Fruit fly (Drosophila melanogaster): ENCODE measurements around the gene Sox102F.
A peak's percentile ranks its signal among the peaks of the same experiment; 100 is the strongest.

The Sox102F gene

dm6 chr4:833790-834451, at the start of gene Sox102F:
TSS of gene Sox102F (minus strand) at chr4:834393.
- TF ChIP-seq CG11617 (GFP tag; optimal IDR thresholded peaks at IDR 0.05), result no peak
- TF ChIP-seq kay (GFP tag; ENCODE audit: borderline replicate concordance), result peak; percentile 57
- TF ChIP-seq cic (GFP tag; optimal IDR thresholded peaks at IDR 0.05), result peak; percentile 10
- TF ChIP-seq cnc (optimal IDR thresholded peaks at IDR 0.05), result no peak
- no peak for TF ChIP-seq CG33017 (tag; optimal IDR thresholded peaks at IDR 0.05)
- TF ChIP-seq CG1620 (GFP tag; optimal IDR thresholded peaks at IDR 0.05), result no peak
- peak; percentile 64 for TF ChIP-seq Mnt (GFP tag; optimal IDR thresholded peaks at IDR 0.05)

dm6 chr4:879061-879708, 45.0 kb upstream of the Sox102F start:
- TF ChIP-seq CG14711 (tag; optimal IDR thresholded peaks at IDR 0.05) (peak; percentile 19), CG1620 (GFP tag; optimal IDR thresholded peaks at IDR 0.05) (no peak), CG11617 (GFP tag; optimal IDR thresholded peaks at IDR 0.05) (no peak), pad (GFP tag; optimal IDR thresholded peaks at IDR 0.05) (no peak), CG33017 (tag; optimal IDR thresholded peaks at IDR 0.05) (no peak), kay (GFP tag; ENCODE audit: borderline replicate concordance) (peak; percentile 27), CG7045 (GFP tag; optimal IDR thresholded peaks at IDR 0.05) (no peak), ovo (GFP tag; optimal IDR thresholded peaks at IDR 0.05) (no peak), bab1 (GFP tag; optimal IDR thresholded peaks at IDR 0.05) (no peak), CG5204 (GFP tag; optimal IDR thresholded peaks at IDR 0.05) (no peak), tj (GFP tag; optimal IDR thresholded peaks at IDR 0.05) (no peak), cnc (optimal IDR thresholded peaks at IDR 0.05) (no peak)

dm6 chr4:867937-868336, 33.7 kb upstream of the Sox102F start:
- TF ChIP-seq Clk (GFP tag; optimal IDR thresholded peaks at IDR 0.05) (no peak), cnc (optimal IDR thresholded peaks at IDR 0.05) (no peak), CG7101 (tag; optimal IDR thresholded peaks at IDR 0.05) (no peak), ovo (GFP tag; optimal IDR thresholded peaks at IDR 0.05) (no peak), toe (GFP tag; optimal IDR thresholded peaks at IDR 0.05) (no peak), CG14711 (tag; optimal IDR thresholded peaks at IDR 0.05) (no peak), Hr96 (GFP tag; optimal IDR thresholded peaks at IDR 0.05) (no peak), CG11617 (GFP tag; optimal IDR thresholded peaks at IDR 0.05) (no peak), tj (GFP tag; optimal IDR thresholded peaks at IDR 0.05) (no peak), CG12768 (GFP tag; optimal IDR thresholded peaks at IDR 0.05) (no peak), CG7045 (GFP tag; optimal IDR thresholded peaks at IDR 0.05) (no peak), cic (GFP tag; optimal IDR thresholded peaks at IDR 0.05) (no peak), CG33017 (tag; optimal IDR thresholded peaks at IDR 0.05) (no peak)

dm6 chr4:866437-867216, 32.4 kb upstream of the Sox102F start, which contains the start of gene Gyf:
TSS of gene Gyf (minus strand) at chr4:867025.
- TF ChIP-seq Mnt (GFP tag; optimal IDR thresholded peaks at IDR 0.05) (peak; percentile 33), CG7101 (tag; optimal IDR thresholded peaks at IDR 0.05) (no peak), CG14711 (tag; optimal IDR thresholded peaks at IDR 0.05) (peak; percentile 28), ovo (GFP tag; optimal IDR thresholded peaks at IDR 0.05) (no peak), bab1 (GFP tag; optimal IDR thresholded peaks at IDR 0.05) (peak; percentile 49), cnc (optimal IDR thresholded peaks at IDR 0.05) (no peak), CG12768 (GFP tag; optimal IDR thresholded peaks at IDR 0.05) (no peak), Hr96 (GFP tag; optimal IDR thresholded peaks at IDR 0.05) (no peak), CG1620 (GFP tag; optimal IDR thresholded peaks at IDR 0.05) (peak; percentile 14), kay (GFP tag; ENCODE audit: borderline replicate concordance) (peak; percentile 77), Clk (GFP tag; optimal IDR thresholded peaks at IDR 0.05) (peak; percentile 37), CG5204 (GFP tag; optimal IDR thresholded peaks at IDR 0.05) (no peak), pad (GFP tag; optimal IDR thresholded peaks at IDR 0.05) (no peak), CG7045 (GFP tag; optimal IDR thresholded peaks at IDR 0.05) (peak; percentile 14)

dm6 chr4:855074-855473, 20.9 kb upstream of the Sox102F start:
- TF ChIP-seq ovo (GFP tag; optimal IDR thresholded peaks at IDR 0.05) (no peak), kay (GFP tag; ENCODE audit: borderline replicate concordance) (peak; percentile 24)

- TF ChIP-seq CG33017 (tag; optimal IDR thresholded peaks at IDR 0.05), result no peak
- TF ChIP-seq kay (GFP tag; ENCODE audit: borderline replicate concordance), result peak; percentile 66
- TF ChIP-seq CG7101 (tag; optimal IDR thresholded peaks at IDR 0.05), result no peak
- no peak for TF ChIP-seq CG5204 (GFP tag; optimal IDR thresholded peaks at IDR 0.05)
- no peak for TF ChIP-seq CG12768 (GFP tag; optimal IDR thresholded peaks at IDR 0.05)
- TF ChIP-seq Clk (GFP tag; optimal IDR thresholded peaks at IDR 0.05), result no peak
- no peak for TF ChIP-seq cic (GFP tag; optimal IDR thresholded peaks at IDR 0.05)
These were observed 19.2 kb upstream of the Sox102F start for dm6 chr4:853355-853754.

- TF ChIP-seq Clk (GFP tag; optimal IDR thresholded peaks at IDR 0.05) (no peak), Hr96 (GFP tag; optimal IDR thresholded peaks at IDR 0.05) (no peak), tj (GFP tag; optimal IDR thresholded peaks at IDR 0.05) (no peak), CG12768 (GFP tag; optimal IDR thresholded peaks at IDR 0.05) (no peak), kay (GFP tag; ENCODE audit: borderline replicate concordance) (no peak), CG7045 (GFP tag; optimal IDR thresholded peaks at IDR 0.05) (no peak), CG33017 (tag; optimal IDR thresholded peaks at IDR 0.05) (no peak), bab1 (GFP tag; optimal IDR thresholded peaks at IDR 0.05) (no peak), ovo (GFP tag; optimal IDR thresholded peaks at IDR 0.05) (no peak), Mnt (GFP tag; optimal IDR thresholded peaks at IDR 0.05) (no peak), CG5204 (GFP tag; optimal IDR thresholded peaks at IDR 0.05) (no peak), pad (GFP tag; optimal IDR thresholded peaks at IDR 0.05) (no peak), Crg-1 (GFP tag; optimal IDR thresholded peaks at IDR 0.05) (no peak), CG11617 (GFP tag; optimal IDR thresholded peaks at IDR 0.05) (no peak), cnc (optimal IDR thresholded peaks at IDR 0.05) (no peak), toe (GFP tag; optimal IDR thresholded peaks at IDR 0.05) (no peak), CG1620 (GFP tag; optimal IDR thresholded peaks at IDR 0.05) (no peak), CG7101 (tag; optimal IDR thresholded peaks at IDR 0.05) (no peak)
These were observed 18.1 kb upstream of the Sox102F start for dm6 chr4:852339-852738.
